Worm (Caenorhabditis elegans) whole organism, young adult: ENCODE measurements around the gene col-169.

Source experiments
- B0019.2 ChIP-seq: fragments of 200-800 bp; sonication (Bioruptor generic); conservative IDR thresholded peaks from 2 replicates; pipeline ENCODE4 v1.3.6; 2022; ENCODE audit warnings: missing genetic modification reagents, missing genetic modification characterization, missing compliant biosample characterization
- B0035.1 ChIP-seq: sonication (generic microtip); optimal IDR thresholded peaks from 2 replicates; lab custom pipeline; 2016; ENCODE audit warnings: missing genetic modification characterization, mild to moderate bottlenecking, missing compliant biosample characterization, missing genotype, missing genetic modification reagents
- B0261.1 ChIP-seq: sonication (generic microtip); optimal IDR thresholded peaks from 2 replicates; lab custom pipeline; 2016; ENCODE audit warnings: mild to moderate bottlenecking, missing genetic modification characterization, moderate library complexity, missing compliant biosample characterization
- B0336.3 ChIP-seq: fragments of 200-800 bp; sonication (Bioruptor generic); IDR thresholded peaks from 2 replicates; pipeline ENCODE4 v1.3.6; 2022; ENCODE audit warnings: missing genetic modification characterization, missing compliant biosample characterization
- C06A6.2 ChIP-seq: fragments of 200-800 bp; sonication (Bioruptor generic); conservative IDR thresholded peaks from 2 replicates; pipeline ENCODE4 v1.3.6; 2022; ENCODE audit warnings: missing genetic modification characterization, missing compliant biosample characterization
- F10E7.11 ChIP-seq: sonication (generic microtip); optimal IDR thresholded peaks from 2 replicates; lab custom pipeline; 2017; ENCODE audit warnings: mild to moderate bottlenecking, missing genetic modification characterization, moderate library complexity, missing compliant biosample characterization
- F33H1.4 ChIP-seq: fragments of 200-800 bp; sonication (Bioruptor generic); IDR thresholded peaks from 2 replicates; pipeline ENCODE4 v1.3.6; 2022; ENCODE audit warnings: missing genetic modification reagents, missing genetic modification characterization, missing compliant biosample characterization
- F39B2.1 ChIP-seq: fragments of 200-800 bp; sonication (Bioruptor generic); IDR thresholded peaks from 2 replicates; pipeline ENCODE4 v1.3.6; 2022; ENCODE audit warnings: missing genetic modification reagents, missing genetic modification characterization, missing compliant biosample characterization
- F57C9.4 ChIP-seq: sonication (generic microtip); optimal IDR thresholded peaks from 2 replicates; lab custom pipeline; 2017; ENCODE audit warnings: mild to moderate bottlenecking, missing genetic modification characterization, missing compliant biosample characterization
- T26A5.8 ChIP-seq: sonication (generic microtip); optimal IDR thresholded peaks from 2 replicates; lab custom pipeline; 2016; ENCODE audit warnings: missing genetic modification characterization, missing compliant biosample characterization
- Y53F4B.3 ChIP-seq: fragments of 200-800 bp; sonication (Bioruptor generic); IDR thresholded peaks from 2 replicates; pipeline ENCODE4 v1.3.6; 2022; ENCODE audit warnings: missing genetic modification reagents, missing genetic modification characterization, missing compliant biosample characterization
- Y56A3A.18 ChIP-seq: fragments of 200-800 bp; sonication (Bioruptor generic); IDR thresholded peaks from 2 replicates; pipeline ENCODE4 v1.3.6; 2022; ENCODE audit warnings: missing genetic modification reagents, missing genetic modification characterization, missing compliant biosample characterization
- Y79H2A.3 ChIP-seq: fragments of 200-800 bp; sonication (Bioruptor generic); conservative IDR thresholded peaks from 2 replicates; pipeline ENCODE4 v1.3.6; 2022; ENCODE audit warnings: missing genetic modification reagents, missing genetic modification characterization, missing compliant biosample characterization
- Y95B8A.8 ChIP-seq: fragments of 200-800 bp; sonication (Bioruptor generic); IDR thresholded peaks from 2 replicates; pipeline ENCODE4 v1.3.6; 2022; ENCODE audit warnings: missing genetic modification reagents, missing genetic modification characterization, missing compliant biosample characterization
- ZK185.1 ChIP-seq: sonication (generic microtip); optimal IDR thresholded peaks from 2 replicates; lab custom pipeline; 2016; ENCODE audit warnings: mild to moderate bottlenecking, missing genetic modification characterization, missing compliant biosample characterization; ENCODE audit not compliant: poor library complexity, severe bottlenecking
- aptf-3 ChIP-seq: fragments of 200-800 bp; sonication (Bioruptor generic); IDR thresholded peaks from 2 replicates; pipeline ENCODE4 v1.3.6; 2022; ENCODE audit warnings: missing genetic modification characterization, missing compliant biosample characterization
- athp-1 ChIP-seq: sonication (generic microtip); optimal IDR thresholded peaks from 2 replicates; lab custom pipeline; 2017; ENCODE audit warnings: mild to moderate bottlenecking, missing genetic modification characterization, missing compliant biosample characterization
- attf-5 ChIP-seq: fragments of 200-800 bp; sonication (Bioruptor generic); optimal IDR thresholded peaks from 2 replicates; lab custom pipeline; 2018; ENCODE audit warnings: mild to moderate bottlenecking, missing genetic modification characterization, missing compliant biosample characterization
- bed-2 ChIP-seq: fragments of 200-800 bp; sonication (Bioruptor generic); IDR thresholded peaks from 2 replicates; pipeline ENCODE4 v1.3.6; 2022; ENCODE audit warnings: missing genetic modification reagents, missing genetic modification characterization, missing compliant biosample characterization
- ccch-3 ChIP-seq: fragments of 200-800 bp; sonication (Bioruptor generic); optimal IDR thresholded peaks from 2 replicates; lab custom pipeline; 2018; ENCODE audit warnings: mild to moderate bottlenecking, missing genetic modification characterization, missing compliant biosample characterization
- cebp-2 ChIP-seq: fragments of 200-800 bp; sonication (Bioruptor generic); IDR thresholded peaks from 2 replicates; pipeline ENCODE4 v1.3.6; 2022; ENCODE audit warnings: missing genetic modification characterization, missing compliant biosample characterization
- ceh-40 ChIP-seq: fragments of 200-800 bp; sonication (Bioruptor generic); IDR thresholded peaks from 2 replicates; pipeline ENCODE4 v1.3.6; 2022; ENCODE audit warnings: missing genetic modification characterization, missing compliant biosample characterization
- ceh-58 ChIP-seq: fragments of 200-800 bp; sonication (Bioruptor generic); IDR thresholded peaks from 2 replicates; pipeline ENCODE4 v1.3.6; 2022; ENCODE audit warnings: missing genetic modification characterization, missing compliant biosample characterization
- ceh-79 ChIP-seq: sonication (generic microtip); optimal IDR thresholded peaks from 2 replicates; lab custom pipeline; 2017; ENCODE audit warnings: mild to moderate bottlenecking, missing genetic modification characterization, missing compliant biosample characterization
- ceh-91 ChIP-seq: fragments of 200-800 bp; sonication (Bioruptor generic); IDR thresholded peaks from 2 replicates; pipeline ENCODE4 v1.3.6; 2022; ENCODE audit warnings: missing genetic modification reagents, missing genetic modification characterization, missing compliant biosample characterization
- egl-18 ChIP-seq: fragments of 200-800 bp; sonication (Bioruptor generic); IDR thresholded peaks from 2 replicates; pipeline ENCODE4 v1.3.6; 2022; ENCODE audit warnings: missing genetic modification reagents, missing genetic modification characterization, missing compliant biosample characterization
- egrh-3 ChIP-seq: fragments of 200-800 bp; sonication (Bioruptor generic); IDR thresholded peaks from 2 replicates; pipeline ENCODE4 v1.3.6; 2022; ENCODE audit warnings: missing genetic modification reagents, missing genetic modification characterization, missing compliant biosample characterization
- fkh-3 ChIP-seq: sonication (generic microtip); optimal IDR thresholded peaks from 2 replicates; lab custom pipeline; 2016; ENCODE audit warnings: mild to moderate bottlenecking, missing genetic modification characterization, missing compliant biosample characterization
- hrde-1 ChIP-seq: sonication (generic microtip); optimal IDR thresholded peaks from 2 replicates; lab custom pipeline; 2016; ENCODE audit warnings: missing genetic modification characterization, mild to moderate bottlenecking, missing compliant biosample characterization, moderate library complexity, missing genotype, missing genetic modification reagents, borderline replicate concordance
- hsf-1 ChIP-seq: fragments of 200-800 bp; sonication (Bioruptor generic); IDR thresholded peaks from 2 replicates; pipeline ENCODE4 v1.3.6; 2022; ENCODE audit warnings: missing genetic modification reagents, missing genetic modification characterization, missing compliant biosample characterization
- lag-1 ChIP-seq: fragments of 200-800 bp; sonication (Bioruptor generic); IDR thresholded peaks from 2 replicates; pipeline ENCODE4 v1.3.6; 2022; ENCODE audit warnings: missing genetic modification reagents, missing genetic modification characterization, missing compliant biosample characterization
- let-607 ChIP-seq, 2 experiments: fragments of 200-800 bp in 1 of 2; sonication (Bioruptor generic) in 1 of 2; sonication (generic microtip) in 1 of 2; optimal IDR thresholded peaks; 2 replicates each; lab custom pipeline; 2016 to 2018; ENCODE audit warnings: mild to moderate bottlenecking in 2 of 2, missing compliant biosample characterization in 2 of 2, missing genetic modification characterization in 2 of 2, moderate library complexity in 2 of 2, missing genotype in 1 of 2
- lin-54 ChIP-seq: fragments of 200-800 bp; sonication (Bioruptor generic); optimal IDR thresholded peaks from 2 replicates; lab custom pipeline; 2018; ENCODE audit warnings: mild to moderate bottlenecking, missing genetic modification characterization, missing compliant biosample characterization
- lsl-1 ChIP-seq: fragments of 200-800 bp; sonication (Bioruptor generic); optimal IDR thresholded peaks from 2 replicates; lab custom pipeline; 2018; ENCODE audit warnings: mild to moderate bottlenecking, missing genetic modification characterization, moderate library complexity, missing compliant biosample characterization
- madf-3 ChIP-seq: fragments of 200-800 bp; sonication (Bioruptor generic); IDR thresholded peaks from 2 replicates; pipeline ENCODE4 v1.3.6; 2022; ENCODE audit warnings: missing genetic modification reagents, missing genetic modification characterization, missing compliant biosample characterization
- mxl-1 ChIP-seq: sonication (generic microtip); optimal IDR thresholded peaks from 2 replicates; lab custom pipeline; 2016; ENCODE audit warnings: missing genetic modification characterization, missing compliant biosample characterization
- nfya-1 ChIP-seq: sonication (generic microtip); optimal IDR thresholded peaks from 2 replicates; lab custom pipeline; 2017; ENCODE audit warnings: antibody characterized with exemption, missing compliant biosample characterization, missing genetic modification characterization, borderline replicate concordance; ENCODE audit not compliant: insufficient read depth
- nfya-2 ChIP-seq: fragments of 200-800 bp; sonication (Bioruptor generic); IDR thresholded peaks from 2 replicates; pipeline ENCODE4 v1.3.6; 2022; ENCODE audit warnings: missing genetic modification reagents, missing genetic modification characterization, missing compliant biosample characterization
- nhr-179 ChIP-seq: sonication (generic microtip); optimal IDR thresholded peaks from 2 replicates; lab custom pipeline; 2016; ENCODE audit warnings: mild to moderate bottlenecking, missing genetic modification characterization, missing compliant biosample characterization
- nhr-90 ChIP-seq: sonication (generic microtip); optimal IDR thresholded peaks from 2 replicates; lab custom pipeline; 2016; ENCODE audit warnings: missing genotype, mild to moderate bottlenecking, missing genetic modification characterization, missing compliant biosample characterization
- rcor-1 ChIP-seq: fragments of 200-800 bp; sonication (Bioruptor generic); IDR thresholded peaks from 2 replicates; pipeline ENCODE4 v1.3.6; 2022; ENCODE audit warnings: missing genetic modification reagents, missing genetic modification characterization, missing compliant biosample characterization
- rpc-1 ChIP-seq, 2 experiments: fragments of 150-350 bp in 1 of 2; sonication (generic microtip) in 1 of 2; optimal IDR thresholded peaks; 2 replicates each; lab custom pipeline; 2014 to 2018; ENCODE audit warnings: missing biosample characterization in 1 of 2, missing genetic modification characterization in 1 of 2, missing genetic modification reagents in 1 of 2, missing genotype in 1 of 2
- snpc-1.1 ChIP-seq: sonication (generic microtip); optimal IDR thresholded peaks from 2 replicates; lab custom pipeline; 2017; ENCODE audit warnings: missing genetic modification characterization, mild to moderate bottlenecking, missing compliant biosample characterization, antibody characterized with exemption, moderate library complexity, missing genotype, missing genetic modification reagents; ENCODE audit not compliant: insufficient read depth
- snpc-3.4 ChIP-seq: sonication (generic microtip); optimal IDR thresholded peaks from 2 replicates; lab custom pipeline; 2017; ENCODE audit warnings: missing genetic modification characterization, mild to moderate bottlenecking, missing compliant biosample characterization, antibody characterized with exemption, moderate library complexity, missing genotype, missing genetic modification reagents
- unc-62 ChIP-seq: fragments of 150-350 bp; optimal IDR thresholded peaks from 2 replicates; lab custom pipeline; 2014; ENCODE audit warnings: missing biosample characterization, missing genetic modification reagents, missing genetic modification characterization
- zfh-2 ChIP-seq: fragments of 200-800 bp; sonication (Bioruptor generic); conservative IDR thresholded peaks from 2 replicates; pipeline ENCODE4 v1.3.6; 2022; ENCODE audit warnings: missing genetic modification reagents, missing genetic modification characterization, missing compliant biosample characterization
- ztf-28 ChIP-seq: fragments of 200-800 bp; sonication (Bioruptor generic); IDR thresholded peaks from 2 replicates; pipeline ENCODE4 v1.3.6; 2022; ENCODE audit warnings: missing genetic modification reagents, missing genetic modification characterization, missing compliant biosample characterization

Gene col-169

ce11 chrX:6292143-6292542 is 36.8 kb upstream of the col-169 start (continued):
- no peak for TF ChIP-seq ceh-91 (GFP tag; lab: Robert Waterston, UW)
- TF ChIP-seq nhr-179 (tag; lab: Kevin White, UChicago) = peak; percentile 65
- peak; percentile 74; the same call in 1 of the 2 replicates for TF ChIP-seq ztf-28 (GFP tag; lab: Robert Waterston, UW)
- TF ChIP-seq egrh-3 (GFP tag; lab: Robert Waterston, UW) = peak; percentile 55
- TF ChIP-seq C06A6.2 (GFP tag; lab: Robert Waterston, UW) = no peak
- peak; percentile 90 for TF ChIP-seq B0261.1 (tag; lab: Kevin White, UChicago)
- no peak for TF ChIP-seq nfya-1
- peak; percentile 65; the same call in 1 of the 2 replicates for TF ChIP-seq hsf-1 (GFP tag; lab: Robert Waterston, UW)
- peak; percentile 76 for TF ChIP-seq F10E7.11 (tag; lab: Kevin White, UChicago)
- no peak for TF ChIP-seq Y79H2A.3 (GFP tag; lab: Robert Waterston, UW)
- TF ChIP-seq cebp-2 (GFP tag; lab: Robert Waterston, UW) = peak; percentile 90
- TF ChIP-seq madf-3 (GFP tag; lab: Robert Waterston, UW) = peak; percentile 86; the same call in 1 of the 2 replicates
- TF ChIP-seq Y53F4B.3 (GFP tag; lab: Robert Waterston, UW) = 0 out of 2 replicates have a peak, but pooled peaks have one; percentile 35
- peak; percentile 48; the same call in 1 of the 2 replicates for TF ChIP-seq F39B2.1 (GFP tag; lab: Robert Waterston, UW)
- TF ChIP-seq zfh-2 (GFP tag; lab: Robert Waterston, UW) = peak; percentile 87
- TF ChIP-seq ceh-40 = peak; percentile 83
- peak; percentile 91 for TF ChIP-seq nhr-90 (tag; lab: Kevin White, UChicago)
- 0 out of 2 replicates have a peak, but pooled peaks have one; percentile 30 for TF ChIP-seq B0019.2 (GFP tag; lab: Robert Waterston, UW)
- peak; percentile 94 for TF ChIP-seq Y56A3A.18
- TF ChIP-seq F57C9.4 = peak; percentile 42
- peak; percentile 87 for TF ChIP-seq rcor-1 (GFP tag; lab: Robert Waterston, UW)
- peak; percentile 91 for TF ChIP-seq fkh-3
- peak; percentile 22 for TF ChIP-seq lsl-1 (GFP tag; lab: Kevin White, UChicago)
- TF ChIP-seq ZK185.1 (tag; lab: Kevin White, UChicago) = peak; percentile 79
- peak; percentile 89 for TF ChIP-seq mxl-1 (tag; lab: Kevin White, UChicago)
- TF ChIP-seq egl-18 (GFP tag; lab: Robert Waterston, UW) = peak; percentile 84
- TF ChIP-seq attf-5 (GFP tag; lab: Kevin White, UChicago) = peak; percentile 74
- no peak for TF ChIP-seq unc-62 (GFP tag; lab: Kevin White, UChicago)
- TF ChIP-seq athp-1 = peak; percentile 61
- TF ChIP-seq nfya-2 = no peak
- TF ChIP-seq F33H1.4 (GFP tag; lab: Robert Waterston, UW) = 0 out of 2 replicates have a peak, but pooled peaks have one; percentile 16
- peak; percentile 72 for TF ChIP-seq snpc-1.1 (tag; lab: Kevin White, UChicago)
- peak; percentile 96 for TF ChIP-seq rpc-1 (optimal IDR thresholded peaks at IDR 0.05; lab: Kevin White, UChicago)
- peak; percentile 96 for TF ChIP-seq rpc-1 (tag; optimal IDR thresholded peaks at IDR 0.05; lab: Kevin White, UChicago)
- peak; percentile 96; the same call in 1 of the 2 replicates for TF ChIP-seq ceh-58
- peak; percentile 75 for TF ChIP-seq B0336.3 (GFP tag; lab: Robert Waterston, UW)
- TF ChIP-seq ccch-3 = peak; percentile 66
- peak; percentile 92 for TF ChIP-seq T26A5.8 (tag; lab: Kevin White, UChicago)
- TF ChIP-seq B0035.1 (tag; lab: Kevin White, UChicago) = peak; percentile 81
- TF ChIP-seq Y95B8A.8 (GFP tag; lab: Robert Waterston, UW) = 0 out of 2 replicates have a peak, but pooled peaks have one; percentile 15
- TF ChIP-seq aptf-3 (GFP tag; lab: Robert Waterston, UW) = 0 out of 2 replicates have a peak, but pooled peaks have one; percentile 44
- TF ChIP-seq snpc-3.4 (tag; lab: Kevin White, UChicago) = peak; percentile 81
- TF ChIP-seq lag-1 = no peak
- peak; percentile 72 for TF ChIP-seq lin-54
- peak; percentile 67 for TF ChIP-seq hrde-1 (tag; lab: Kevin White, UChicago)
- peak; percentile 75 for TF ChIP-seq ceh-79 (tag; lab: Kevin White, UChicago)
- TF ChIP-seq bed-2 (GFP tag; lab: Robert Waterston, UW) = 0 out of 2 replicates have a peak, but pooled peaks have one; percentile 32
- TF ChIP-seq let-607 (tag; optimal IDR thresholded peaks at IDR 0.05; lab: Kevin White, UChicago) = peak; percentile 57 to 68
